Worm (Caenorhabditis elegans): ENCODE measurements around the gene R07B1.13.

- TF ChIP-seq snpc-4 (tag; optimal IDR thresholded peaks at IDR 0.05) (no peak), nfya-1 (tag; optimal IDR thresholded peaks at IDR 0.05; ENCODE audit: insufficient read depth) (no peak), ztf-11 (tag; optimal IDR thresholded peaks at IDR 0.05) (no peak), nhr-76 (tag; optimal IDR thresholded peaks at IDR 0.05) (no peak), ama-1 (optimal IDR thresholded peaks at IDR 0.05) (no peak), nhr-237 (tag; optimal IDR thresholded peaks at IDR 0.05) (no peak), pha-4 (tag; optimal IDR thresholded peaks at IDR 0.05) (no peak), fos-1 (tag; optimal IDR thresholded peaks at IDR 0.05) (no peak), ceh-16 (tag; optimal IDR thresholded peaks at IDR 0.05) (no peak), aly-2 (tag; optimal IDR thresholded peaks at IDR 0.05) (no peak), nhr-25 (tag; optimal IDR thresholded peaks at IDR 0.05) (no peak), ZK546.5 (tag; optimal IDR thresholded peaks at IDR 0.05) (no peak), zag-1 (tag; optimal IDR thresholded peaks at IDR 0.05) (no peak), ceh-82 (tag; optimal IDR thresholded peaks at IDR 0.05) (no peak)
Observed at ce11 chrX:9840864-9841263, 28.8 kb upstream of the R07B1.13 start.
